Worm (Caenorhabditis elegans) whole organism, dauer: ENCODE measurements around the gene crn-7.

Source experiments
- unc-62 ChIP-seq: sonication (generic microtip); optimal IDR thresholded peaks from 2 replicates; lab custom pipeline; 2017; ENCODE audit warnings: missing biosample characterization, missing genetic modification reagents, missing genetic modification characterization

Gene crn-7

ce11 chrIII:8287519-8287918, 19.2 kb downstream of the crn-7 start:
- TF ChIP-seq unc-62: no peak

- TF ChIP-seq unc-62: no peak
Measured at ce11 chrIII:8289181-8289580, 20.9 kb downstream of the crn-7 start.

- no peak for TF ChIP-seq unc-62
Measured at ce11 chrIII:8291268-8292032, 23.1 kb downstream of the crn-7 start.

ce11 chrIII:8293260-8293659, 24.9 kb downstream of the crn-7 start:
- no peak for TF ChIP-seq unc-62

- no peak for TF ChIP-seq unc-62
Measured at ce11 chrIII:8298216-8298920, 30.0 kb downstream of the crn-7 start.

ce11 chrIII:8299078-8299587, 30.8 kb downstream of the crn-7 start:
- TF ChIP-seq unc-62: no peak

- no peak for TF ChIP-seq unc-62
Measured at ce11 chrIII:8299734-8300133, 31.4 kb downstream of the crn-7 start.

ce11 chrIII:8300860-8301396, 32.6 kb downstream of the crn-7 start:
- no peak for TF ChIP-seq unc-62

- TF ChIP-seq unc-62: no peak
Measured at ce11 chrIII:8303440-8303839, 35.1 kb downstream of the crn-7 start.

- no peak for TF ChIP-seq unc-62
Measured at ce11 chrIII:8305304-8305703, 37.0 kb downstream of the crn-7 start.

ce11 chrIII:8305816-8306215, 37.5 kb downstream of the crn-7 start:
- TF ChIP-seq unc-62: no peak

- TF ChIP-seq unc-62: no peak
Measured at ce11 chrIII:8307356-8307755, 39.0 kb downstream of the crn-7 start, which contains the start of the genes F10E9.7 and F10E9.5. F10E9.7 (minus strand) TSS chrIII:8307441. F10E9.5 (plus strand) TSS chrIII:8307592.

- no peak for TF ChIP-seq unc-62
Measured at ce11 chrIII:8308238-8308637, 39.9 kb downstream of the crn-7 start, which contains the start of gene F10E9.4. F10E9.4 (plus strand) TSS chrIII:8308538.

- no peak for TF ChIP-seq unc-62
Measured at ce11 chrIII:8310239-8311057, 42.1 kb downstream of the crn-7 start, which contains the start of gene F10E9.3. F10E9.3 (plus strand) TSS chrIII:8311007.

- no peak for TF ChIP-seq unc-62
Measured at ce11 chrIII:8312393-8312792, 44.1 kb downstream of the crn-7 start, which contains the start of gene F10E9.2. F10E9.2 (plus strand) TSS chrIII:8312693.

ce11 chrIII:8318488-8318887, 50.2 kb downstream of the crn-7 start, which contains the start of gene sas-4:
sas-4 (minus strand) TSS chrIII:8318588.
- TF ChIP-seq unc-62: no peak
